1 fruit fly cellular context compared by ENCODE assay signal in genomic region chr3R:25292864-25293284, dm6.
TF ChIP-seq lines count a peak whose summit lies in the region.

CG31098 (minus strand) TSS chr3R:25292977.

TF ChIP-seq in whole organism, embryonic, 481 proteins besides CTCF, POLR2A, EP300 and RAD21 (continued from another document):
- TF ChIP-seq CG31365 (tag; optimal IDR thresholded peaks at IDR 0.05; lab: Kevin White, UChicago), result no peak
- no peak for TF ChIP-seq CG12155 (GFP tag; optimal IDR thresholded peaks at IDR 0.05; lab: Kevin White, UChicago)
- TF ChIP-seq fd64A (GFP tag; optimal IDR thresholded peaks at IDR 0.05; lab: Kevin White, UChicago), result no peak
- TF ChIP-seq Lpt (GFP tag; optimal IDR thresholded peaks at IDR 0.05; lab: Kevin White, UChicago), result no peak
- TF ChIP-seq disco-r (GFP tag; optimal IDR thresholded peaks at IDR 0.05; lab: Kevin White, UChicago), result no peak
- TF ChIP-seq ken (GFP tag; IDR thresholded peaks at IDR 0.05; lab: Robert Waterston, UW), result no peak
- no peak for TF ChIP-seq fd3F (GFP tag; optimal IDR thresholded peaks at IDR 0.05; lab: Kevin White, UChicago)
- TF ChIP-seq Meics (GFP tag; optimal IDR thresholded peaks at IDR 0.05; lab: Kevin White, UChicago), result peak; percentile 53
- TF ChIP-seq Eip74EF (GFP tag; optimal IDR thresholded peaks at IDR 0.05; lab: Kevin White, UChicago), result no peak
- TF ChIP-seq CG3838 (GFP tag; optimal IDR thresholded peaks at IDR 0.05; lab: Kevin White, UChicago), result no peak
